Fruit fly (Drosophila melanogaster) whole organism, pupa: Measurements from ENCODE around the gene CG4733.

ENCODE experiments used
- CG10348 ChIP-seq: fragments of 200-800 bp; sonication (Bioruptor generic); IDR thresholded peaks from 2 replicates; pipeline ENCODE4 v1.3.6; 2022; ENCODE audit warnings: missing biosample characterization, missing genetic modification characterization
- CG12605 ChIP-seq: fragments of 200-800 bp; sonication (Bioruptor generic); IDR thresholded peaks from 2 replicates; pipeline ENCODE4 v1.3.6; 2022; ENCODE audit warnings: missing biosample characterization, missing genetic modification characterization
- CG13204 ChIP-seq: fragments of 200-800 bp; sonication (Bioruptor generic); optimal IDR thresholded peaks from 2 replicates; lab custom pipeline; 2018; ENCODE audit warnings: missing biosample characterization, mild to moderate bottlenecking, missing genetic modification characterization, moderate library complexity
- CG14655 ChIP-seq: fragments of 200-800 bp; sonication (Bioruptor generic); optimal IDR thresholded peaks from 3 replicates; lab custom pipeline; 2017; ENCODE audit warnings: mild to moderate bottlenecking, missing biosample characterization, missing genetic modification reagents, missing genetic modification characterization
- CG15710 ChIP-seq: fragments of 200-800 bp; sonication (Bioruptor generic); optimal IDR thresholded peaks from 2 replicates; lab custom pipeline; 2018; ENCODE audit warnings: missing biosample characterization, mild to moderate bottlenecking, missing genetic modification characterization, moderate library complexity
- CG17806 ChIP-seq: fragments of 200-800 bp; sonication (Bioruptor generic); optimal IDR thresholded peaks from 2 replicates; lab custom pipeline; 2018; ENCODE audit warnings: missing biosample characterization, mild to moderate bottlenecking, missing genetic modification characterization, moderate library complexity
- CG32121 ChIP-seq: fragments of 200-800 bp; sonication (Bioruptor generic); IDR thresholded peaks from 2 replicates; pipeline ENCODE4 v1.3.6; 2022; ENCODE audit warnings: missing biosample characterization, missing genetic modification characterization
- CG34367 ChIP-seq: fragments of 200-800 bp; sonication (Bioruptor generic); optimal IDR thresholded peaks from 2 replicates; lab custom pipeline; 2018; ENCODE audit warnings: missing biosample characterization, mild to moderate bottlenecking, missing genetic modification characterization
- CG4496 ChIP-seq: fragments of 200-800 bp; sonication (Bioruptor generic); IDR thresholded peaks from 3 replicates; pipeline ENCODE4 v1.3.6; 2022; ENCODE audit warnings: missing biosample characterization, missing genetic modification characterization
- CG8159 ChIP-seq: fragments of 200-800 bp; sonication (Bioruptor generic); optimal IDR thresholded peaks from 3 replicates; lab custom pipeline; 2018; ENCODE audit warnings: missing biosample characterization, mild to moderate bottlenecking, missing genetic modification characterization, moderate library complexity
- CG8301 ChIP-seq: fragments of 200-800 bp; sonication (Bioruptor generic); optimal IDR thresholded peaks from 2 replicates; lab custom pipeline; 2018; ENCODE audit warnings: missing biosample characterization, mild to moderate bottlenecking, missing genetic modification characterization
- CG9948 ChIP-seq: fragments of 200-800 bp; sonication (Bioruptor generic); optimal IDR thresholded peaks from 2 replicates; lab custom pipeline; 2018; ENCODE audit warnings: missing biosample characterization, mild to moderate bottlenecking, missing genetic modification characterization, moderate library complexity
- D1 ChIP-seq: fragments of 200-800 bp; sonication (Bioruptor generic); optimal IDR thresholded peaks from 2 replicates; lab custom pipeline; 2018; ENCODE audit warnings: missing biosample characterization, mild to moderate bottlenecking, missing genetic modification characterization, moderate library complexity
- EcR ChIP-seq: fragments of 200-800 bp; sonication (Bioruptor generic); optimal IDR thresholded peaks from 3 replicates; lab custom pipeline; 2019; ENCODE audit warnings: missing biosample characterization, missing genetic modification characterization, mild to moderate bottlenecking, moderate library complexity, missing genetic modification reagents
- Ets98B ChIP-seq: fragments of 200-800 bp; sonication (Bioruptor generic); IDR thresholded peaks from 2 replicates; pipeline ENCODE4 v1.3.6; 2022; ENCODE audit warnings: missing biosample characterization, missing genetic modification characterization
- Pif1A ChIP-seq: fragments of 200-800 bp; sonication (Bioruptor generic); optimal IDR thresholded peaks from 3 replicates; lab custom pipeline; 2016; ENCODE audit warnings: missing biosample characterization, missing genetic modification characterization
- Pif1B ChIP-seq: fragments of 200-800 bp; sonication (Bioruptor generic); optimal IDR thresholded peaks from 3 replicates; lab custom pipeline; 2016; ENCODE audit warnings: missing biosample characterization, missing genetic modification characterization
- Snoo ChIP-seq: fragments of 200-800 bp; sonication (Bioruptor generic); optimal IDR thresholded peaks from 3 replicates; lab custom pipeline; 2017; ENCODE audit warnings: missing biosample characterization, mild to moderate bottlenecking, missing genetic modification characterization, inconsistent platforms
- fd96Ca ChIP-seq: fragments of 200-800 bp; sonication (Bioruptor generic); IDR thresholded peaks from 3 replicates; pipeline ENCODE4 v1.3.6; 2022; ENCODE audit warnings: missing biosample characterization, missing genetic modification characterization
- gl ChIP-seq: fragments of 200-800 bp; sonication (Bioruptor generic); optimal IDR thresholded peaks from 2 replicates; lab custom pipeline; 2018; ENCODE audit warnings: missing biosample characterization, mild to moderate bottlenecking, missing genetic modification characterization
- rn ChIP-seq: fragments of 200-800 bp; sonication (Bioruptor generic); IDR thresholded peaks from 2 replicates; pipeline ENCODE4 v1.3.6; 2022; ENCODE audit warnings: missing biosample characterization, missing genetic modification characterization

The CG4733 gene

dm6 chr3R:19880431-19880939 lies 10.0 kb upstream of the CG4733 start:
- TF ChIP-seq Ets98B (GFP tag; lab: Robert Waterston, UW), result peak; percentile 35; the same call in 1 of the 2 replicates
- TF ChIP-seq CG4496 (GFP tag; lab: Robert Waterston, UW), result peak; percentile 41; the same call in 1 of the 3 replicates
- no peak for TF ChIP-seq CG13204 (GFP tag; lab: Kevin White, UChicago)
- TF ChIP-seq Pif1A (GFP tag; lab: Kevin White, UChicago), result no peak
- peak; percentile 24 for TF ChIP-seq CG15710
- TF ChIP-seq rn, result no peak
- no peak for TF ChIP-seq CG14655
- TF ChIP-seq D1 (tag; lab: Kevin White, UChicago), result no peak
- TF ChIP-seq CG9948 (tag; lab: Kevin White, UChicago), result no peak
- TF ChIP-seq CG8301 (tag; lab: Kevin White, UChicago), result no peak
- TF ChIP-seq CG12605 (GFP tag; lab: Robert Waterston, UW), result no peak
- no peak for TF ChIP-seq Pif1B (GFP tag; lab: Kevin White, UChicago)
- peak; percentile 51 for TF ChIP-seq fd96Ca
- no peak for TF ChIP-seq CG34367 (tag; lab: Kevin White, UChicago)
- no peak for TF ChIP-seq EcR (GFP tag; lab: Kevin White, UChicago)
- no peak for TF ChIP-seq gl
- peak; percentile 16 for TF ChIP-seq CG17806
- TF ChIP-seq CG8159, result peak; percentile 22
- TF ChIP-seq CG10348 (GFP tag; lab: Robert Waterston, UW), result no peak
- TF ChIP-seq CG32121 (GFP tag; lab: Robert Waterston, UW), result peak; percentile 60; the same call in 1 of the 2 replicates
- peak; percentile 33 for TF ChIP-seq Snoo (tag; lab: Kevin White, UChicago)

dm6 chr3R:19888156-19888784 lies 2.2 kb upstream of the CG4733 start, which contains the start of gene ninaE:
Gene ninaE, minus strand, starts transcription at chr3R:19888206.
- TF ChIP-seq CG14655, result no peak
- TF ChIP-seq CG13204 (GFP tag; lab: Kevin White, UChicago), result no peak
- TF ChIP-seq Ets98B (GFP tag; lab: Robert Waterston, UW), result no peak
- no peak for TF ChIP-seq EcR (GFP tag; lab: Kevin White, UChicago)
- TF ChIP-seq D1 (tag; lab: Kevin White, UChicago), result no peak
- TF ChIP-seq fd96Ca, result no peak
- TF ChIP-seq CG10348 (GFP tag; lab: Robert Waterston, UW), result no peak
- no peak for TF ChIP-seq CG17806
- no peak for TF ChIP-seq gl
- no peak for TF ChIP-seq Snoo (tag; lab: Kevin White, UChicago)
- TF ChIP-seq CG12605 (GFP tag; lab: Robert Waterston, UW), result no peak

dm6 chr3R:19889603-19890187 lies 794 bp upstream of the CG4733 start:
- TF ChIP-seq rn (no peak), CG8159 (peak; percentile 16), CG8301 (tag; lab: Kevin White, UChicago) (peak; percentile 52), CG4496 (GFP tag; lab: Robert Waterston, UW) (0 out of 3 replicates have a peak, but pooled peaks have one; percentile 7), CG14655 (peak; percentile 65), gl (no peak), CG32121 (GFP tag; lab: Robert Waterston, UW) (no peak)

DNA sequence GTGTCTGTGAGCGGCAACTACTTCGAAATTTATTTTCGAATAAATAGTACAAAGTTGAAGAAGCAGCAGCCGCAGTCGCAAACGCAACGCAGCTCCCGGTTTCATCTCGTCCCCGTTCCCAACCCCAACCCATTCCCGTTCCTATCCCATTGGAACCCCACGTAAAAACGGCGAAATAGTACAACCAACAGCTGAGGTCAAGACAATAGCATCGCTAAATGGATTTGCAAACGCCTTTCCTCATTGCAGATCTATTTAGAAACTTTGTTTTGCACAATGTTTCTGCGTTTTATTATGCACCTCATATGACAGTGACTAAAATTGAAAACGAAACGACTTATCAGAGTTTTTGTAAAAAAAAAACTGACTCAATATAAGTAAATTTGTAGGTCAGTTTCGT lies 874 bp downstream of the CG4733 start:
- 0 out of 3 replicates have a peak, but pooled peaks have one; percentile 48 for TF ChIP-seq fd96Ca
- 0 out of 2 replicates have a peak, but pooled peaks have one; percentile 9 for TF ChIP-seq CG32121 (GFP tag; lab: Robert Waterston, UW)
- no peak for TF ChIP-seq Snoo (tag; lab: Kevin White, UChicago)
- no peak for TF ChIP-seq CG4496 (GFP tag; lab: Robert Waterston, UW)

dm6 chr3R:19892046-19892445 lies 1.6 kb downstream of the CG4733 start:
- TF ChIP-seq fd96Ca (peak; percentile 63), CG14655 (no peak), Ets98B (GFP tag; lab: Robert Waterston, UW) (peak; percentile 44; the same call in 1 of the 2 replicates), CG4496 (GFP tag; lab: Robert Waterston, UW) (peak; percentile 75), CG17806 (no peak)

- TF ChIP-seq CG17806, result no peak
- TF ChIP-seq CG32121 (GFP tag; lab: Robert Waterston, UW), result no peak
- no peak for TF ChIP-seq D1 (tag; lab: Kevin White, UChicago)
- TF ChIP-seq CG8159, result no peak
- no peak for TF ChIP-seq CG34367 (tag; lab: Kevin White, UChicago)
- no peak for TF ChIP-seq CG9948 (tag; lab: Kevin White, UChicago)
- no peak for TF ChIP-seq CG4496 (GFP tag; lab: Robert Waterston, UW)
- TF ChIP-seq Pif1B (GFP tag; lab: Kevin White, UChicago), result no peak
- no peak for TF ChIP-seq Snoo (tag; lab: Kevin White, UChicago)
- no peak for TF ChIP-seq CG15710
- no peak for TF ChIP-seq CG14655
- no peak for TF ChIP-seq CG12605 (GFP tag; lab: Robert Waterston, UW)
- TF ChIP-seq rn, result no peak
Measured at dm6 chr3R:19895305-19895704, 4.8 kb downstream of the CG4733 start.
